Worm (Caenorhabditis elegans): ENCODE measurements around the gene pha-2.

DNA sequence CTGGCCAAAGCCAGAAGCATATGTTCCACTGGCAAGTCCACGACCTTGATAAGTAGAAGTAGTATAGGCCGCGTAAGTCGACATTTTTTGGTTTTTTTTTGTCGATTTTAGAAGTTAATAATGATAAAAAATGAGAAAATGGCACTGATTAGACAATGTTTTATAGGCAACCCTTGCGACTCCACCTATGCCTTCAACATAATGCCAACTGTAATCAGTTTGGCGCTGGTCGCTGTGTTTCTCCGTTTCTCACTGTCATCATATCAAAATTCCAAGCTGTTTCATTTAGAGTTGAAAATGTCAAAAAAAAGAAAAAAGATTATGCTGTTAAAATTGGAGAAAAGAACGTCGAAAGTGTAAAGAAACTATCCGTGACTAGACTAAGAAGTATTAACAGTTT lies 8.8 kb upstream of the pha-2 start:
- TF ChIP-seq sox-4 (tag; optimal IDR thresholded peaks at IDR 0.05) (no peak), K09A11.1 (tag; optimal IDR thresholded peaks at IDR 0.05; ENCODE audit: insufficient read depth) (no peak), F13H6.1 (tag; optimal IDR thresholded peaks at IDR 0.05) (no peak), rnt-1 (tag; optimal IDR thresholded peaks at IDR 0.05) (no peak), fkh-10 (GFP tag; optimal IDR thresholded peaks at IDR 0.05) (no peak), ahr-1 (tag; optimal IDR thresholded peaks at IDR 0.05) (no peak), pqm-1 (tag; optimal IDR thresholded peaks at IDR 0.05) (no peak)
